Fruit fly (Drosophila melanogaster): ENCODE results near the gene Ubr1.
A peak's percentile ranks its signal among the peaks of the same experiment; 100 is the strongest.

Gene Ubr1

DNA sequence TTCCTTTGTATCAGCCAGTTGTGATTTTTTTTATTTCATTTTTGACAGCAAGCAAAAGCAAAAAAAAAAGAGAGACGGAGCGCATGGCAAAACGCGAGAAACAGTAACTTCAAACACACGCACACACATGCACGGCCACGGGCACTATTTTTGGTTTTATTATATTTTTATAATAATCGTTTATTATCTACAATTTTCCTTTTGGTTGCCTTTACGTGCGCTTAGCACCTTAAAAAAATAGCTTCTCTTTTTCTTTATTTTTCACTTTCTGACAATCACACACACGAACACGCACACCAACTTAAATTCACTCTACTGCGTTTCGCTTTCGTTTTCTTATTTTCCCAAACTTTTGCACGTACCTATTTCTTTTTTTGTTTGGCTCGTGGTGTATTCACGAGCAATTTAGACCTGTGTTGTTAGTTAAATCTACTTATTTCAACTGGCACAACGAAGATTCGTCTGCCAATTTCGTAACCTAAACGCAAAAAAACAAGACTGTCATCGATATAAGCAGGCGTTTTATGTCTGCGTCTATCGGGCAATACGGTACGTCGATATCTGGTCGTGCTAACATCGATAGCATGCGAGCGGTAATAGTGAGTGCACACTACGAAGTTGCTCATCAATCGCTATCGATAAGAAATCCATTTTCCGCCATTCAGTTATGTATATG is at the start of gene Ubr1 (continued):
- TF ChIP-seq bowl (GFP tag; IDR thresholded peaks at IDR 0.05) (no peak), CG7987 (GFP tag; optimal IDR thresholded peaks at IDR 0.05) (peak; percentile 6), bsh (GFP tag; optimal IDR thresholded peaks at IDR 0.05) (peak in 1 of 2 experiments; percentile 85), CG31388 (GFP tag; optimal IDR thresholded peaks at IDR 0.05) (no peak), Ada2b (GFP tag; IDR thresholded peaks at IDR 0.05) (no peak), CG8388 (GFP tag; optimal IDR thresholded peaks at IDR 0.05) (no peak), CG5953 (GFP tag; IDR thresholded peaks at IDR 0.05) (no peak), Nf-YC (tag; optimal IDR thresholded peaks at IDR 0.05) (no peak), CG8290 (GFP tag; optimal IDR thresholded peaks at IDR 0.05) (no peak), CG8290 (tag; optimal IDR thresholded peaks at IDR 0.05) (peak in 1 of 2 experiments; percentile 74), CG18619 (GFP tag; optimal IDR thresholded peaks at IDR 0.05) (no peak), CG11695 (GFP tag; IDR thresholded peaks at IDR 0.05) (no peak), ash1 (GFP tag; optimal IDR thresholded peaks at IDR 0.05) (no peak), CG9215 (GFP tag; IDR thresholded peaks at IDR 0.05) (no peak), Pdp1 (GFP tag; optimal IDR thresholded peaks at IDR 0.05) (peak in 1 of 2 experiments; percentile 91), D19B (GFP tag; optimal IDR thresholded peaks at IDR 0.05) (no peak), ham (GFP tag; IDR thresholded peaks at IDR 0.05) (no peak), lmd (GFP tag; IDR thresholded peaks at IDR 0.05) (no peak), Meics (GFP tag; optimal IDR thresholded peaks at IDR 0.05) (no peak), h (optimal IDR thresholded peaks at IDR 0.05) (no peak), so (GFP tag; IDR thresholded peaks at IDR 0.05) (no peak), sna (GFP tag; IDR thresholded peaks at IDR 0.05; ENCODE audit: partially characterized antibody) (peak; percentile 84), Deaf1 (tag; optimal IDR thresholded peaks at IDR 0.05) (no peak), NC2α (GFP tag; optimal IDR thresholded peaks at IDR 0.05) (no peak), CG7839 (tag; optimal IDR thresholded peaks at IDR 0.05) (peak; percentile 2), salm (tag; optimal IDR thresholded peaks at IDR 0.05) (no peak), CG13894 (tag; optimal IDR thresholded peaks at IDR 0.05) (peak; percentile 45), zen (tag; optimal IDR thresholded peaks at IDR 0.05) (peak; percentile 65), tna (GFP tag; IDR thresholded peaks at IDR 0.05; ENCODE audit: partially characterized antibody) (peak; percentile 97), Opbp (GFP tag; IDR thresholded peaks at IDR 0.05; ENCODE audit: partially characterized antibody) (peak; percentile 97), CG12299 (tag; optimal IDR thresholded peaks at IDR 0.05) (no peak), cg (GFP tag; optimal IDR thresholded peaks at IDR 0.05) (peak; percentile 72), CG4854 (GFP tag; optimal IDR thresholded peaks at IDR 0.05) (no peak)

DNA sequence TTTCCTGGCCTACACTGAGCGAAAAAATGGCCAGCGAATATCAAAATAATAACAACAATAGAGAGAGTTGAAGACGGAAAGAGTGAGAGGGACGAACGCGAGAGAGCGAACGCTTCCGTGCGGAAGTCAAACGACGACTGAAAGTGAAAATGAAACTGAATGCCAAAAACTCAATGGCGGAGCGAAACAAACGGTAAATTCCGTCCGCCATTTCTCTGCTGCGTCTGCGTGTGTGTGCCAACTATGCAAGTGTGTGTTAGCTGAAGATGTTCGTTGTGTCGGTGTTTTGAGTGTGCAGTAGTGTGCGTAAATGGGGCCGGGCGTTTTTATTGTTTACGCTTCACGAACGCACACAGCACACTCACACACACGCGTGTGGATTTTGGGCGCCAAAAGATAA is 18.4 kb upstream of the Ubr1 start:
- TF ChIP-seq Lpt (GFP tag; optimal IDR thresholded peaks at IDR 0.05) (no peak), CG18599 (GFP tag; optimal IDR thresholded peaks at IDR 0.05) (peak; percentile 4), CG17385 (GFP tag; optimal IDR thresholded peaks at IDR 0.05) (no peak), CG30431 (GFP tag; optimal IDR thresholded peaks at IDR 0.05) (no peak), CG9932 (GFP tag; IDR thresholded peaks at IDR 0.05) (0 out of 2 replicates have a peak, but pooled peaks have one; percentile 8), CG34376 (GFP tag; optimal IDR thresholded peaks at IDR 0.05) (peak; percentile 8), cg (GFP tag; optimal IDR thresholded peaks at IDR 0.05) (peak; percentile 30), Deaf1 (tag; optimal IDR thresholded peaks at IDR 0.05) (peak; percentile 52), abd-A (tag; optimal IDR thresholded peaks at IDR 0.05) (peak; percentile 61), ewg (GFP tag; optimal IDR thresholded peaks at IDR 0.05) (peak; percentile 64), lilli (GFP tag; optimal IDR thresholded peaks at IDR 0.05) (no peak), seq (GFP tag; IDR thresholded peaks at IDR 0.05) (no peak), CG18262 (tag; optimal IDR thresholded peaks at IDR 0.05) (no peak), knrl (GFP tag; IDR thresholded peaks at IDR 0.05; ENCODE audit: partially characterized antibody) (no peak), CG12769 (tag; optimal IDR thresholded peaks at IDR 0.05) (no peak), CG14965 (GFP tag; optimal IDR thresholded peaks at IDR 0.05; ENCODE audit: borderline replicate concordance) (no peak), crp (GFP tag; optimal IDR thresholded peaks at IDR 0.05) (peak in 1 of 2 experiments; percentile 14), Dp (GFP tag; optimal IDR thresholded peaks at IDR 0.05) (peak; percentile 5), CG13894 (tag; optimal IDR thresholded peaks at IDR 0.05) (peak; percentile 1), CG15514 (GFP tag; optimal IDR thresholded peaks at IDR 0.05) (peak; percentile 16)

All from whole organism, embryonic.